Fruit fly (Drosophila melanogaster) whole organism, wandering third instar larva: ENCODE results near the gene CG9626.

ENCODE experiments used
- Abd-B ChIP-seq: fragments of >200 bp; optimal IDR thresholded peaks from 2 replicates; lab custom pipeline; 2017; ENCODE audit warnings: missing biosample characterization, missing genetic modification characterization
- CG32264 ChIP-seq: fragments of 200-800 bp; sonication (Bioruptor generic); optimal IDR thresholded peaks from 2 replicates; lab custom pipeline; 2016; ENCODE audit warnings: missing biosample characterization, missing genetic modification characterization
- CG9705 ChIP-seq: fragments of 200-800 bp; sonication (Bioruptor generic); optimal IDR thresholded peaks from 2 replicates; lab custom pipeline; 2018; ENCODE audit warnings: missing biosample characterization, mild to moderate bottlenecking, missing genetic modification characterization
- CrebA ChIP-seq: fragments of 200-800 bp; sonication (Bioruptor generic); optimal IDR thresholded peaks from 2 replicates; lab custom pipeline; 2016; ENCODE audit warnings: missing biosample characterization, mild to moderate bottlenecking, missing genetic modification characterization, borderline replicate concordance
- Dfd ChIP-seq: fragments of >200 bp; optimal IDR thresholded peaks from 2 replicates; lab custom pipeline; 2017; ENCODE audit warnings: missing biosample characterization, missing genetic modification characterization
- Dif ChIP-seq: fragments of 200-275, 200-300 bp; sonication (Bioruptor generic); optimal IDR thresholded peaks from 2 replicates; lab custom pipeline; 2018; ENCODE audit warnings: missing biosample characterization, missing genetic modification characterization; ENCODE audit not compliant: partially characterized antibody
- GATAd ChIP-seq: sonication (Bioruptor generic); optimal IDR thresholded peaks from 2 replicates; lab custom pipeline; 2016; ENCODE audit warnings: missing biosample characterization, missing genetic modification characterization
- HLH106 ChIP-seq: fragments of 200-800 bp; optimal IDR thresholded peaks from 3 replicates; lab custom pipeline; 2019; ENCODE audit warnings: missing biosample characterization, mild to moderate bottlenecking, missing genetic modification characterization, moderate library complexity
- Hnf4 ChIP-seq: fragments of 200-800 bp; sonication (Bioruptor generic); optimal IDR thresholded peaks from 2 replicates; lab custom pipeline; 2016; ENCODE audit warnings: missing biosample characterization, mild to moderate bottlenecking, missing genetic modification characterization
- Hr78 ChIP-seq: fragments of >200 bp; optimal IDR thresholded peaks from 2 replicates; lab custom pipeline; 2017; ENCODE audit warnings: missing biosample characterization, missing genetic modification characterization
- Hr83 ChIP-seq: fragments of 200-300 bp; sonication (Bioruptor generic); optimal IDR thresholded peaks from 2 replicates; lab custom pipeline; 2016; ENCODE audit warnings: missing biosample characterization, mild to moderate bottlenecking, missing genetic modification characterization, moderate library complexity; ENCODE audit not compliant: poor library complexity, severe bottlenecking
- Jra ChIP-seq: sonication (Bioruptor generic); optimal IDR thresholded peaks from 2 replicates; lab custom pipeline; 2016; ENCODE audit warnings: missing biosample characterization, missing genetic modification characterization
- Mio ChIP-seq: sonication (Bioruptor generic); optimal IDR thresholded peaks from 2 replicates; lab custom pipeline; 2016; ENCODE audit warnings: missing biosample characterization, missing genetic modification characterization
- Myc ChIP-seq: fragments of >200 bp; optimal IDR thresholded peaks from 2 replicates; lab custom pipeline; 2017
- N ChIP-seq: fragments of >200 bp; optimal IDR thresholded peaks from 2 replicates; lab custom pipeline; 2018; ENCODE audit warnings: missing biosample characterization, missing external identifiers, missing genetic modification characterization
- OdsH ChIP-seq: fragments of 200-800 bp; sonication (Bioruptor generic); optimal IDR thresholded peaks from 2 replicates; lab custom pipeline; 2016; ENCODE audit warnings: missing biosample characterization, mild to moderate bottlenecking, missing genetic modification characterization
- Rel ChIP-seq, 2 experiments: fragments of 200-800 bp; sonication (Bioruptor generic) in 1 of 2; optimal IDR thresholded peaks; 2 replicates in 1 of 2; 3 replicates in 1 of 2; lab custom pipeline; 2016 to 2019; ENCODE audit warnings: mild to moderate bottlenecking in 2 of 2, missing biosample characterization in 2 of 2, missing genetic modification characterization in 2 of 2, moderate library complexity in 1 of 2
- Sp1 ChIP-seq: fragments of 200-800 bp; sonication (Bioruptor generic); optimal IDR thresholded peaks from 3 replicates; lab custom pipeline; 2019; ENCODE audit warnings: missing biosample characterization, mild to moderate bottlenecking, missing genetic modification characterization, moderate library complexity
- Vsx2 ChIP-seq: fragments of 200-300, 225-300 bp; sonication (Bioruptor generic); optimal IDR thresholded peaks from 2 replicates; lab custom pipeline; 2018; ENCODE audit warnings: missing biosample characterization, missing genetic modification characterization; ENCODE audit not compliant: partially characterized antibody
- br ChIP-seq: fragments of 200-800 bp; sonication (Bioruptor generic); optimal IDR thresholded peaks from 2 replicates; lab custom pipeline; 2016; ENCODE audit warnings: missing biosample characterization, missing genetic modification characterization
- brk ChIP-seq: fragments of 200-800 bp; sonication (Bioruptor generic); optimal IDR thresholded peaks from 2 replicates; lab custom pipeline; 2016; ENCODE audit warnings: missing biosample characterization, mild to moderate bottlenecking, missing genetic modification characterization
- dl ChIP-seq, 2 experiments: fragments of 175-275, 200-275 bp in 1 of 2; fragments of 200-275 bp in 1 of 2; sonication (Bioruptor generic); optimal IDR thresholded peaks; lab custom pipeline; 2018; ENCODE audit warnings: mild to moderate bottlenecking in 2 of 2, missing biosample characterization in 2 of 2, missing genetic modification characterization in 2 of 2, moderate library complexity in 2 of 2; ENCODE audit not compliant: partially characterized antibody in 2 of 2, insufficient read depth in 1 of 2
- dmrt93B ChIP-seq: fragments of 200-800 bp; sonication (Bioruptor generic); optimal IDR thresholded peaks from 2 replicates; lab custom pipeline; 2018; ENCODE audit warnings: missing biosample characterization, mild to moderate bottlenecking, missing genetic modification characterization
- dsf ChIP-seq: sonication (Bioruptor generic); optimal IDR thresholded peaks from 2 replicates; lab custom pipeline; 2016; ENCODE audit warnings: missing biosample characterization, missing genetic modification characterization, borderline replicate concordance
- ey ChIP-seq: fragments of 200-800 bp; sonication (Bioruptor generic); optimal IDR thresholded peaks from 2 replicates; lab custom pipeline; 2016; ENCODE audit warnings: missing biosample characterization, missing genetic modification characterization
- foxo ChIP-seq, 2 experiments: fragments of 200-800 bp; sonication (Bioruptor generic); optimal IDR thresholded peaks; 2 replicates in 1 of 2; 3 replicates in 1 of 2; lab custom pipeline; 2016 to 2017; ENCODE audit warnings: missing biosample characterization in 2 of 2, missing genetic modification characterization in 2 of 2
- fru ChIP-seq: fragments of 200-800 bp; sonication (Bioruptor generic); optimal IDR thresholded peaks from 3 replicates; lab custom pipeline; 2016; ENCODE audit warnings: missing biosample characterization, mild to moderate bottlenecking, missing genetic modification characterization
- h ChIP-seq: fragments of 200-800 bp; sonication (Bioruptor generic); optimal IDR thresholded peaks from 3 replicates; lab custom pipeline; 2016; ENCODE audit warnings: missing biosample characterization, mild to moderate bottlenecking, missing genetic modification characterization
- jim ChIP-seq: fragments of 175-275, 200-325 bp; sonication (Bioruptor generic); optimal IDR thresholded peaks from 2 replicates; lab custom pipeline; 2016; ENCODE audit warnings: missing biosample characterization, mild to moderate bottlenecking, missing genetic modification characterization
- lola ChIP-seq: fragments of >200 bp; optimal IDR thresholded peaks from 2 replicates; lab custom pipeline; 2017; ENCODE audit warnings: missing biosample characterization, missing genetic modification characterization
- pan ChIP-seq: fragments of >200 bp; optimal IDR thresholded peaks from 2 replicates; lab custom pipeline; 2017
- psq ChIP-seq: fragments of 200-800 bp; sonication (Bioruptor generic); optimal IDR thresholded peaks from 3 replicates; lab custom pipeline; 2017; ENCODE audit warnings: missing biosample characterization, mild to moderate bottlenecking, missing genetic modification characterization, moderate library complexity
- rgr ChIP-seq: fragments of 200-800 bp; sonication (Bioruptor generic); optimal IDR thresholded peaks from 3 replicates; lab custom pipeline; 2016; ENCODE audit warnings: missing biosample characterization, mild to moderate bottlenecking, missing genetic modification characterization
- sage ChIP-seq: fragments of 200-800 bp; sonication (Bioruptor generic); optimal IDR thresholded peaks from 2 replicates; lab custom pipeline; 2016; ENCODE audit warnings: missing biosample characterization, mild to moderate bottlenecking, missing genetic modification characterization
- sv ChIP-seq: fragments of 200-800 bp; sonication (Bioruptor generic); optimal IDR thresholded peaks from 3 replicates; lab custom pipeline; 2016; ENCODE audit warnings: missing biosample characterization, missing genetic modification characterization
- tai ChIP-seq: sonication (Bioruptor generic); optimal IDR thresholded peaks from 2 replicates; lab custom pipeline; 2016; ENCODE audit warnings: missing biosample characterization, missing genetic modification characterization
- usp ChIP-seq: fragments of >200 bp; optimal IDR thresholded peaks from 2 replicates; lab custom pipeline; 2017; ENCODE audit warnings: missing biosample characterization, missing genetic modification characterization
- woc ChIP-seq: sonication (Bioruptor generic); optimal IDR thresholded peaks from 2 replicates; lab custom pipeline; 2016; ENCODE audit warnings: missing biosample characterization, mild to moderate bottlenecking, missing genetic modification characterization

CG9626 gene

dm6 chr3R:8306927-8307261 lies 6.1 kb upstream of the CG9626 start:
- TF ChIP-seq GATAd (GFP tag; lab: Kevin White, UChicago) (no peak), pan (lab: Kevin White, UChicago) (no peak)

DNA sequence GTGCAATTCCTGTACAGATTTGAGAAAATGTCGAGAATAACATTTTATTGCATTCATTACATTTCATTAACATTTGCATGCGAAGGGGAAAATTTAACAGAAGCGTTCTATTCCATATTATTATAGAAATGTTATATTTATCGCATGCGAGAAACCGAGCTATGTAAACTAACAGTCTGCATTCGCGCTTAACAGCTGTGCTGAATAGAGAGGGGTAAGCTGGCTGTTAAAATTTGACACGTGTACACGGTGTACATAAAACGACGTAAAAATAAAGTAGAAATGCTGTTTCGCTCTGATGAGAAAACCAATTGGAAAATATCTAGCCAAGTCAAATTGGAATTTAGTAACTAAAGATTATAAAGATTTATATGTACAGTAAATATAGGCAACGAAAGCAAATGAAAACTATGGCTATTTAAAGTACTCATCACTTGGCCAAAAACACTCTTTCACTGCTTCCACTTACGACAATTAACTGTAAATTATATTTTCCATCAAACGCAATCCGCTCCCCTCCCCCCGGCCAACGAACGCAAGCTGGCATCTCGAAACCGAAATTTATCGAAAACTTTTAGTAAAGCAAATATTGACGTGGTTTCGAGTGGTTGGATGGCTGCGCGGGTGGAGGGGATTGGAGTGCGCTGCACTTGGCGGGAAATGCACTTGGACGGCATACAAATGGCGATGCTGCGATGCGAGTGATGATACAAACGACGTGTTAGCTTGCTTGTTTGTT lies 5.6 kb upstream of the CG9626 start:
- no peak for TF ChIP-seq brk
- peak; percentile 82 for TF ChIP-seq sage
- peak in 1 of 2 experiments; percentile 20 for TF ChIP-seq foxo (GFP tag; optimal IDR thresholded peaks at IDR 0.05; lab: Kevin White, UChicago)

- TF ChIP-seq CG32264 (GFP tag; lab: Kevin White, UChicago) (no peak), GATAd (GFP tag; lab: Kevin White, UChicago) (no peak), foxo (GFP tag; optimal IDR thresholded peaks at IDR 0.05; lab: Kevin White, UChicago) (peak in 1 of 2 experiments; percentile 45), br (GFP tag; lab: Kevin White, UChicago) (no peak), Hr83 (GFP tag; lab: Kevin White, UChicago) (no peak), Mio (GFP tag; lab: Kevin White, UChicago) (no peak), Myc (lab: Kevin White, UChicago) (no peak), fru (GFP tag; lab: Kevin White, UChicago) (no peak), sv (no peak), N (GFP tag; lab: Kevin White, UChicago) (no peak), Jra (no peak), Dfd (no peak), usp (no peak), Dif (no peak), Sp1 (no peak), ey (GFP tag; lab: Kevin White, UChicago) (peak; percentile 39), brk (no peak), sage (no peak), CG9705 (GFP tag; lab: Kevin White, UChicago) (no peak), tai (no peak), Rel (GFP tag; optimal IDR thresholded peaks at IDR 0.05; lab: Kevin White, UChicago) (no peak), Rel (tag; optimal IDR thresholded peaks at IDR 0.05; lab: Kevin White, UChicago) (peak; percentile 91), Hr78 (GFP tag; lab: Kevin White, UChicago) (no peak), psq (GFP tag; lab: Kevin White, UChicago) (no peak), dmrt93B (GFP tag; lab: Kevin White, UChicago) (no peak), dsf (GFP tag; lab: Kevin White, UChicago) (no peak), pan (lab: Kevin White, UChicago) (no peak), h (GFP tag; lab: Kevin White, UChicago) (no peak), lola (no peak), Abd-B (GFP tag; lab: Kevin White, UChicago) (no peak), OdsH (GFP tag; lab: Kevin White, UChicago) (peak; percentile 36), CrebA (GFP tag; lab: Kevin White, UChicago) (no peak), Hnf4 (no peak), dl (GFP tag; optimal IDR thresholded peaks at IDR 0.05; lab: Kevin White, UChicago; ENCODE audit: insufficient read depth in 1 of 2, partially characterized antibody in 2 of 2) (no peak), rgr (GFP tag; lab: Kevin White, UChicago) (no peak), Vsx2 (no peak), HLH106 (peak; percentile 33), jim (no peak), woc (no peak)
Observed at dm6 chr3R:8305110-8305509, 4.3 kb upstream of the CG9626 start, which contains the start of gene Sgt1. Gene Sgt1 (minus strand): TSS chr3R:8305274.
